Comparison of ENCODE assay signal across 5 worm cellular contexts in the genomic region with DNA sequence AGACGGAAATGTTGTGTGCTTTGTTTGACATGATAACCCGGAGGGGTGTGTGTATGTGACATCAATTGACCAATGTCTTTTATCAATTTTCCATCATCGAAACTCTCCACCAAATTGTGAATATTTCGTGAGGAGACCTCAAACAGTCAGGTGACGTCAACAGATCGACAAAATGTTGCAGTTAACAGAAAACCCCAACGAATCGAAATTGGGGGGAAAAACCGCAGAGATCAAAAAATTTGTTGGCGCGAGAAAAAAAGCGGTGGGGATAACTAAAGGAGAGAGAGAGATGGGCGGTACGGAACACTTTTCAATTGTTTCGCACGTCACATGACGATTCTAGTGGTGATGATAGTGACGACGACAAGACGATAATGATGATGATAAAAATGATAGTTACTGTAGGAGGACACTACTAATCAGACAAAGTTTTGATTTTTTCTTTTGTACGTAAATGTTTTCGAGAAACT.
TF ChIP-seq lines count a peak whose summit lies in the region.

No protein-coding gene starts in this region.

TF ChIP-seq in whole organism, L1 larva, 84 proteins besides CTCF, POLR2A, EP300 and RAD21 (continued from another document and continues in another):
- peak; percentile 54 for TF ChIP-seq tbx-2 (tag; optimal IDR thresholded peaks at IDR 0.05; lab: Kevin White, UChicago)
- peak; percentile 41 for TF ChIP-seq C16A3.4 (tag; optimal IDR thresholded peaks at IDR 0.05; lab: Kevin White, UChicago)
- TF ChIP-seq mef-2 (tag; optimal IDR thresholded peaks at IDR 0.05; lab: Kevin White, UChicago) = peak; percentile 4
- TF ChIP-seq lin-14 (GFP tag; optimal IDR thresholded peaks at IDR 0.05; lab: Kevin White, UChicago) = peak; percentile 76
- TF ChIP-seq nhr-85 (tag; lab: Kevin White, UChicago) = peak; percentile 96
- peak; percentile 23 to 49 (median 32) for TF ChIP-seq dpl-1 (GFP tag; optimal IDR thresholded peaks at IDR 0.05; lab: Kevin White, UChicago)
- no peak for TF ChIP-seq fos-1 (tag; optimal IDR thresholded peaks at IDR 0.05; lab: Kevin White, UChicago)
- no peak for TF ChIP-seq nhr-237 (tag; optimal IDR thresholded peaks at IDR 0.05; lab: Kevin White, UChicago)
- TF ChIP-seq egl-13 (tag; optimal IDR thresholded peaks at IDR 0.05; lab: Kevin White, UChicago) = no peak
- TF ChIP-seq unc-130 (tag; optimal IDR thresholded peaks at IDR 0.05; lab: Kevin White, UChicago) = peak; percentile 49
- peak in 4 of 6 experiments; percentile 50 to 99 (median 70) for TF ChIP-seq elt-3 (tag; optimal IDR thresholded peaks at IDR 0.05; lab: Kevin White, UChicago)
- TF ChIP-seq elt-2 (tag; optimal IDR thresholded peaks at IDR 0.05; lab: Kevin White, UChicago) = peak; percentile 59
- TF ChIP-seq xbp-1 (tag; optimal IDR thresholded peaks at IDR 0.05; lab: Kevin White, UChicago) = peak; percentile 4
- peak; percentile 75 for TF ChIP-seq nhr-71 (tag; optimal IDR thresholded peaks at IDR 0.05; lab: Kevin White, UChicago)
- no peak for TF ChIP-seq ceh-90 (tag; optimal IDR thresholded peaks at IDR 0.05; lab: Kevin White, UChicago)
- TF ChIP-seq nhr-28 (tag; optimal IDR thresholded peaks at IDR 0.05; lab: Kevin White, UChicago) = no peak
- peak; percentile 39 for TF ChIP-seq nhr-77 (tag; optimal IDR thresholded peaks at IDR 0.05; lab: Kevin White, UChicago)
- TF ChIP-seq hpl-2 (GFP tag; optimal IDR thresholded peaks at IDR 0.05; lab: Kevin White, UChicago) = no peak
- TF ChIP-seq sup-37 (GFP tag; optimal IDR thresholded peaks at IDR 0.05; lab: Kevin White, UChicago) = no peak
- no peak for TF ChIP-seq rnt-1 (tag; optimal IDR thresholded peaks at IDR 0.05; lab: Kevin White, UChicago)
- TF ChIP-seq nhr-19 (GFP tag; conservative IDR thresholded peaks at IDR 0.05; lab: Robert Waterston, UW) = peak; percentile 60
- peak; percentile 15 for TF ChIP-seq mep-1 (tag; optimal IDR thresholded peaks at IDR 0.05; lab: Kevin White, UChicago)
- peak; percentile 12 for TF ChIP-seq pag-3 (tag; optimal IDR thresholded peaks at IDR 0.05; lab: Kevin White, UChicago; ENCODE audit: borderline replicate concordance, insufficient read depth)
- TF ChIP-seq nhr-47 (tag; optimal IDR thresholded peaks at IDR 0.05; lab: Kevin White, UChicago) = peak; percentile 37
- TF ChIP-seq vab-15 (tag; optimal IDR thresholded peaks at IDR 0.05; lab: Kevin White, UChicago) = no peak

TF ChIP-seq in whole organism, L2 larva, 48 proteins besides CTCF, POLR2A, EP300 and RAD21 (continued from another document):
- TF ChIP-seq lin-13 (GFP tag; optimal IDR thresholded peaks at IDR 0.05; lab: Kevin White, UChicago) (peak; percentile 49), sma-3 (GFP tag; optimal IDR thresholded peaks at IDR 0.05; lab: Kevin White, UChicago) (peak; percentile 85), mdl-1 (tag; optimal IDR thresholded peaks at IDR 0.05; lab: Kevin White, UChicago) (no peak), dmd-4 (tag; optimal IDR thresholded peaks at IDR 0.05; lab: Kevin White, UChicago) (no peak), ceh-16 (tag; optimal IDR thresholded peaks at IDR 0.05; lab: Kevin White, UChicago) (no peak), nhr-237 (tag; optimal IDR thresholded peaks at IDR 0.05; lab: Kevin White, UChicago) (no peak), ZK546.5 (tag; optimal IDR thresholded peaks at IDR 0.05; lab: Kevin White, UChicago) (no peak), fos-1 (tag; optimal IDR thresholded peaks at IDR 0.05; lab: Kevin White, UChicago) (peak; percentile 75), lin-11 (tag; optimal IDR thresholded peaks at IDR 0.05; lab: Kevin White, UChicago) (no peak), nhr-129 (tag; optimal IDR thresholded peaks at IDR 0.05; lab: Kevin White, UChicago) (peak; percentile 76), nhr-6 (tag; optimal IDR thresholded peaks at IDR 0.05; lab: Kevin White, UChicago) (peak; percentile 49), ama-1 (optimal IDR thresholded peaks at IDR 0.05; lab: Kevin White, UChicago) (no peak)
TF ChIP-seq in whole organism, L2 larva: peak in this region for 14.

TF ChIP-seq in whole organism, L3 larva, 47 proteins besides CTCF, POLR2A, EP300 and RAD21 (continued from another document):
- TF ChIP-seq fos-1 (tag; optimal IDR thresholded peaks at IDR 0.05; lab: Kevin White, UChicago) = no peak
- no peak for TF ChIP-seq fkh-10 (GFP tag; optimal IDR thresholded peaks at IDR 0.05; lab: Kevin White, UChicago)
- no peak for TF ChIP-seq aly-2 (tag; optimal IDR thresholded peaks at IDR 0.05; lab: Kevin White, UChicago)
- TF ChIP-seq pha-4 (tag; optimal IDR thresholded peaks at IDR 0.05; lab: Kevin White, UChicago) = peak; percentile 50
- peak; percentile 74 for TF ChIP-seq nhr-25 (tag; optimal IDR thresholded peaks at IDR 0.05; lab: Kevin White, UChicago)
- no peak for TF ChIP-seq nhr-237 (tag; optimal IDR thresholded peaks at IDR 0.05; lab: Kevin White, UChicago)
- TF ChIP-seq nhr-67 (tag; optimal IDR thresholded peaks at IDR 0.05; lab: Kevin White, UChicago) = no peak
- TF ChIP-seq ceh-16 (tag; optimal IDR thresholded peaks at IDR 0.05; lab: Kevin White, UChicago) = no peak
- TF ChIP-seq nhr-23 (tag; optimal IDR thresholded peaks at IDR 0.05; lab: Kevin White, UChicago) = peak; percentile 83
- peak; percentile 83 for TF ChIP-seq jun-1 (tag; optimal IDR thresholded peaks at IDR 0.05; lab: Kevin White, UChicago)
- TF ChIP-seq egl-5 (tag; optimal IDR thresholded peaks at IDR 0.05; lab: Kevin White, UChicago) = no peak
- no peak for TF ChIP-seq lin-39 (tag; optimal IDR thresholded peaks at IDR 0.05; lab: Kevin White, UChicago)

TF ChIP-seq in whole organism, L4 larva, 104 proteins besides CTCF, POLR2A, EP300 and RAD21 (continued from another document and continues in another):
- TF ChIP-seq nhr-102 (tag; optimal IDR thresholded peaks at IDR 0.05; lab: Kevin White, UChicago) = peak; percentile 37
- no peak for TF ChIP-seq saeg-2 (GFP tag; IDR thresholded peaks at IDR 0.05; lab: Robert Waterston, UW)
- no peak for TF ChIP-seq ztf-7 (tag; optimal IDR thresholded peaks at IDR 0.05; lab: Kevin White, UChicago)
- no peak for TF ChIP-seq lin-15B (tag; optimal IDR thresholded peaks at IDR 0.05; lab: Kevin White, UChicago)
- TF ChIP-seq php-3 (GFP tag; IDR thresholded peaks at IDR 0.05; lab: Robert Waterston, UW) = no peak
- peak; percentile 1 for TF ChIP-seq T20F7.1 (GFP tag; optimal IDR thresholded peaks at IDR 0.05; lab: Kevin White, UChicago)
- TF ChIP-seq fos-1 (tag; optimal IDR thresholded peaks at IDR 0.05; lab: Kevin White, UChicago) = no peak
- TF ChIP-seq dmd-9 (GFP tag; IDR thresholded peaks at IDR 0.05; lab: Robert Waterston, UW) = no peak
- TF ChIP-seq jun-1 (tag; optimal IDR thresholded peaks at IDR 0.05; lab: Kevin White, UChicago) = no peak
- TF ChIP-seq dmd-8 (GFP tag; IDR thresholded peaks at IDR 0.05; lab: Robert Waterston, UW) = no peak
- no peak for TF ChIP-seq T26A8.4 (GFP tag; IDR thresholded peaks at IDR 0.05; lab: Robert Waterston, UW)
- peak; percentile 77 for TF ChIP-seq nhr-48 (tag; optimal IDR thresholded peaks at IDR 0.05; lab: Kevin White, UChicago)
- TF ChIP-seq vab-7 (GFP tag; IDR thresholded peaks at IDR 0.05; lab: Robert Waterston, UW) = no peak
- TF ChIP-seq nhr-77 (tag; optimal IDR thresholded peaks at IDR 0.05; lab: Kevin White, UChicago) = peak; percentile 59
- TF ChIP-seq lin-29 (GFP tag; IDR thresholded peaks at IDR 0.05; lab: Robert Waterston, UW) = no peak
- no peak; the same call in 1 of the 2 replicates for TF ChIP-seq Y75B8A.6 (GFP tag; IDR thresholded peaks at IDR 0.05; lab: Robert Waterston, UW)
- TF ChIP-seq nhr-6 (tag; optimal IDR thresholded peaks at IDR 0.05; lab: Kevin White, UChicago) = no peak
- TF ChIP-seq Y48G9A.11 (GFP tag; IDR thresholded peaks at IDR 0.05; lab: Robert Waterston, UW) = no peak
- TF ChIP-seq set-16 (GFP tag; IDR thresholded peaks at IDR 0.05; lab: Robert Waterston, UW) = no peak
- no peak for TF ChIP-seq unc-39 (tag; optimal IDR thresholded peaks at IDR 0.05; lab: Kevin White, UChicago)
- no peak for TF ChIP-seq F37D6.2 (tag; optimal IDR thresholded peaks at IDR 0.05; lab: Kevin White, UChicago)
- no peak for TF ChIP-seq F44E2.7 (GFP tag; IDR thresholded peaks at IDR 0.05; lab: Robert Waterston, UW)
- no peak; the same call in none of the 2 replicates for TF ChIP-seq lin-38 (GFP tag; IDR thresholded peaks at IDR 0.05; lab: Robert Waterston, UW)
- peak; percentile 16 for TF ChIP-seq rbr-2 (tag; optimal IDR thresholded peaks at IDR 0.05; lab: Kevin White, UChicago)
- no peak for TF ChIP-seq ceh-82 (tag; optimal IDR thresholded peaks at IDR 0.05; lab: Kevin White, UChicago)
- TF ChIP-seq ceh-28 (tag; optimal IDR thresholded peaks at IDR 0.05; lab: Kevin White, UChicago) = no peak
- no peak for TF ChIP-seq Y5F2A.4 (GFP tag; optimal IDR thresholded peaks at IDR 0.05; lab: Kevin White, UChicago)
- no peak for TF ChIP-seq ZK546.5 (tag; optimal IDR thresholded peaks at IDR 0.05; lab: Kevin White, UChicago)
- TF ChIP-seq ceh-62 (tag; optimal IDR thresholded peaks at IDR 0.05; lab: Kevin White, UChicago) = no peak
- no peak for TF ChIP-seq mdt-29 (GFP tag; IDR thresholded peaks at IDR 0.05; lab: Robert Waterston, UW)
- TF ChIP-seq fkh-10 (GFP tag; optimal IDR thresholded peaks at IDR 0.05; lab: Kevin White, UChicago) = no peak
- no peak for TF ChIP-seq duxl-1 (tag; optimal IDR thresholded peaks at IDR 0.05; lab: Kevin White, UChicago; ENCODE audit: poor library complexity)
- TF ChIP-seq ceh-20 (GFP tag; IDR thresholded peaks at IDR 0.05; lab: Robert Waterston, UW) = no peak
- no peak for TF ChIP-seq snpc-4 (tag; optimal IDR thresholded peaks at IDR 0.05; lab: Kevin White, UChicago)
- TF ChIP-seq lir-3 (tag; optimal IDR thresholded peaks at IDR 0.05; lab: Kevin White, UChicago) = no peak
- no peak for TF ChIP-seq mxl-2 (GFP tag; conservative IDR thresholded peaks at IDR 0.05; lab: Robert Waterston, UW)
- TF ChIP-seq ceh-44 (GFP tag; IDR thresholded peaks at IDR 0.05; lab: Robert Waterston, UW) = no peak
- no peak for TF ChIP-seq tag-97 (GFP tag; IDR thresholded peaks at IDR 0.05; lab: Robert Waterston, UW)
- TF ChIP-seq lsy-2 (tag; optimal IDR thresholded peaks at IDR 0.05; lab: Kevin White, UChicago) = peak in 1 of 2 experiments; percentile 73
- no peak for TF ChIP-seq mes-2 (tag; optimal IDR thresholded peaks at IDR 0.05; lab: Kevin White, UChicago; ENCODE audit: poor library complexity, severe bottlenecking)
- no peak for TF ChIP-seq egl-27 (tag; optimal IDR thresholded peaks at IDR 0.05; lab: Kevin White, UChicago)
- no peak for TF ChIP-seq ctbp-1 (GFP tag; IDR thresholded peaks at IDR 0.05; lab: Robert Waterston, UW)
- no peak for TF ChIP-seq zfp-3 (GFP tag; conservative IDR thresholded peaks at IDR 0.05; lab: Robert Waterston, UW)
- TF ChIP-seq egl-43 (GFP tag; IDR thresholded peaks at IDR 0.05; lab: Robert Waterston, UW) = no peak

TF ChIP-seq in whole organism, young adult, 124 proteins besides CTCF, POLR2A, EP300 and RAD21 (continued from another document):
- TF ChIP-seq snpc-4 (GFP tag; optimal IDR thresholded peaks at IDR 0.05; lab: Kevin White, UChicago) (no peak), snpc-4 (tag; optimal IDR thresholded peaks at IDR 0.05; lab: Kevin White, UChicago) (peak in 1 of 4 experiments; percentile 20), madf-10 (tag; optimal IDR thresholded peaks at IDR 0.05; lab: Kevin White, UChicago) (peak; percentile 35), ets-4 (GFP tag; optimal IDR thresholded peaks at IDR 0.05; lab: Kevin White, UChicago) (peak; percentile 10), ztf-3 (GFP tag; optimal IDR thresholded peaks at IDR 0.05; lab: Kevin White, UChicago) (no peak), ZK185.1 (tag; optimal IDR thresholded peaks at IDR 0.05; lab: Kevin White, UChicago; ENCODE audit: poor library complexity, severe bottlenecking) (peak; percentile 66), ztf-26 (tag; optimal IDR thresholded peaks at IDR 0.05; lab: Kevin White, UChicago) (peak; percentile 65)
